Fruit fly (Drosophila melanogaster) whole organism, embryonic: ENCODE data around the gene SP1173.

Source experiments
- CG1024 ChIP-seq: fragments of 200-800 bp; sonication (Bioruptor generic); IDR thresholded peaks from 2 replicates; pipeline ENCODE4 v1.3.6; 2022; ENCODE audit warnings: missing biosample characterization, missing genetic modification characterization
- CG11085 ChIP-seq: fragments of 200-800 bp; sonication (Bioruptor generic); IDR thresholded peaks from 2 replicates; pipeline ENCODE4 v1.3.6; 2022; ENCODE audit warnings: missing biosample characterization, missing genetic modification characterization
- CG12659 ChIP-seq: fragments of 200-800 bp; sonication (Bioruptor generic); optimal IDR thresholded peaks from 3 replicates; lab custom pipeline; 2017; ENCODE audit warnings: mild to moderate bottlenecking, missing biosample characterization, missing genetic modification reagents, missing genetic modification characterization
- CG12942 ChIP-seq: fragments of 200-800 bp; sonication (Bioruptor generic); optimal IDR thresholded peaks from 3 replicates; lab custom pipeline; 2016; ENCODE audit warnings: missing biosample characterization, missing genetic modification characterization
- CG14667 ChIP-seq: fragments of 200-800 bp; sonication (Bioruptor generic); IDR thresholded peaks from 2 replicates; pipeline ENCODE4 v1.3.6; 2022; ENCODE audit warnings: missing biosample characterization, missing genetic modification characterization
- CG16863 ChIP-seq: fragments of 200-800 bp; sonication (Bioruptor generic); optimal IDR thresholded peaks from 3 replicates; lab custom pipeline; 2016; ENCODE audit warnings: missing biosample characterization, missing genetic modification characterization
- CG17568 ChIP-seq: fragments of 200-800 bp; sonication (Bioruptor generic); optimal IDR thresholded peaks from 2 replicates; lab custom pipeline; 2018; ENCODE audit warnings: missing biosample characterization, mild to moderate bottlenecking, missing genetic modification characterization, moderate library complexity
- CG1832 ChIP-seq: fragments of 200-800 bp; sonication (Bioruptor generic); optimal IDR thresholded peaks from 2 replicates; lab custom pipeline; 2017; ENCODE audit warnings: missing biosample characterization, mild to moderate bottlenecking, missing genetic modification characterization, inconsistent platforms
- CG18599 ChIP-seq: fragments of 200-800 bp; sonication (Bioruptor generic); optimal IDR thresholded peaks from 3 replicates; lab custom pipeline; 2017; ENCODE audit warnings: missing biosample characterization, missing genetic modification characterization, mild to moderate bottlenecking, moderate library complexity, missing genetic modification reagents
- CG18764 ChIP-seq: fragments of 200-800 bp; sonication (Bioruptor generic); optimal IDR thresholded peaks from 3 replicates; lab custom pipeline; 2016; ENCODE audit warnings: missing biosample characterization, missing genetic modification characterization
- CG2129 ChIP-seq: fragments of 200-800 bp; sonication (Bioruptor generic); IDR thresholded peaks from 2 replicates; pipeline ENCODE4 v1.3.6; 2022; ENCODE audit warnings: missing biosample characterization, missing genetic modification characterization; ENCODE audit not compliant: partially characterized antibody
- CG30403 ChIP-seq: fragments of 200-800 bp; sonication (Bioruptor generic); optimal IDR thresholded peaks from 3 replicates; lab custom pipeline; 2016; ENCODE audit warnings: missing biosample characterization, missing genetic modification characterization
- CG42726 ChIP-seq: fragments of 200-800 bp; sonication (Bioruptor generic); IDR thresholded peaks from 2 replicates; pipeline ENCODE4 v1.3.6; 2022; ENCODE audit warnings: missing biosample characterization, missing genetic modification characterization; ENCODE audit not compliant: partially characterized antibody
- CG4707 ChIP-seq: fragments of 200-800 bp; sonication (Bioruptor generic); optimal IDR thresholded peaks from 2 replicates; lab custom pipeline; 2018; ENCODE audit warnings: missing biosample characterization, mild to moderate bottlenecking, missing genetic modification characterization, moderate library complexity
- CG4854 ChIP-seq: fragments of 200-800 bp; sonication (Bioruptor generic); optimal IDR thresholded peaks from 2 replicates; lab custom pipeline; 2016; ENCODE audit warnings: missing biosample characterization, missing genetic modification characterization, inconsistent platforms
- CG6689 ChIP-seq: fragments of 200-800 bp; sonication (Bioruptor generic); IDR thresholded peaks from 2 replicates; pipeline ENCODE4 v1.3.6; 2022; ENCODE audit warnings: missing biosample characterization, missing genetic modification characterization
- CG7357 ChIP-seq: fragments of 200-800 bp; sonication (Bioruptor generic); IDR thresholded peaks from 3 replicates; pipeline ENCODE4 v1.3.6; 2022; ENCODE audit warnings: missing biosample characterization, missing genetic modification characterization
- CG7745 ChIP-seq: fragments of 200-800 bp; sonication (Bioruptor generic); optimal IDR thresholded peaks from 2 replicates; lab custom pipeline; 2018; ENCODE audit warnings: missing biosample characterization, mild to moderate bottlenecking, missing genetic modification characterization, moderate library complexity
- CG7963 ChIP-seq: fragments of 200-800 bp; sonication (Bioruptor generic); IDR thresholded peaks from 3 replicates; pipeline ENCODE4 v1.3.6; 2022; ENCODE audit warnings: missing biosample characterization, missing genetic modification characterization; ENCODE audit not compliant: partially characterized antibody
- CG9817 ChIP-seq: fragments of 200-800 bp; sonication (Bioruptor generic); optimal IDR thresholded peaks from 2 replicates; lab custom pipeline; 2018; ENCODE audit warnings: missing biosample characterization, mild to moderate bottlenecking, missing genetic modification characterization, moderate library complexity
- Dbx ChIP-seq: fragments of 200-800 bp; sonication (Bioruptor generic); IDR thresholded peaks from 3 replicates; pipeline ENCODE4 v1.3.6; 2022; ENCODE audit warnings: missing biosample characterization, missing genetic modification characterization
- Ets65A ChIP-seq: fragments of 200-800 bp; sonication (Bioruptor generic); peaks from one replicate; lab custom pipeline; 2016; ENCODE audit warnings: missing biosample characterization, missing genetic modification characterization
- Nf-YB ChIP-seq: fragments of 200-800 bp; sonication (Bioruptor generic); optimal IDR thresholded peaks from 3 replicates; lab custom pipeline; 2019; ENCODE audit warnings: missing biosample characterization, mild to moderate bottlenecking, missing genetic modification characterization, moderate library complexity
- NfI ChIP-seq: fragments of 200-800 bp; sonication (Bioruptor generic); optimal IDR thresholded peaks from 3 replicates; lab custom pipeline; 2018; ENCODE audit warnings: missing biosample characterization, mild to moderate bottlenecking, missing genetic modification characterization, moderate library complexity
- Oli ChIP-seq: fragments of 200-800 bp; sonication (Bioruptor generic); optimal IDR thresholded peaks from 2 replicates; lab custom pipeline; 2018; ENCODE audit warnings: missing biosample characterization, mild to moderate bottlenecking, missing genetic modification characterization, moderate library complexity
- Stat92E ChIP-seq, 3 experiments: fragments of >200 bp in 2 of 3; fragments of 200-800 bp in 1 of 3; sonication (Bioruptor generic) in 1 of 3; optimal IDR thresholded peaks; 2 replicates each; lab custom pipeline; 2017 to 2019; ENCODE audit warnings: missing biosample characterization in 3 of 3, missing genetic modification characterization in 3 of 3, mild to moderate bottlenecking in 1 of 3, moderate library complexity in 1 of 3
- Trl ChIP-seq, 3 experiments: fragments of >200 bp in 2 of 3; fragments of 200-800 bp in 1 of 3; sonication (Bioruptor generic) in 1 of 3; optimal IDR thresholded peaks; 2 replicates in 1 of 3; 3 replicates in 2 of 3; lab custom pipeline; 2016 to 2017; ENCODE audit warnings: missing biosample characterization in 1 of 3, missing genetic modification characterization in 1 of 3
- Usf ChIP-seq: fragments of 200-800 bp; sonication (Bioruptor generic); optimal IDR thresholded peaks from 2 replicates; lab custom pipeline; 2017; ENCODE audit warnings: missing genotype, missing biosample characterization, missing genetic modification characterization
- Vsx1 ChIP-seq: fragments of 200-800 bp; sonication (Bioruptor generic); optimal IDR thresholded peaks from 2 replicates; lab custom pipeline; 2017; ENCODE audit warnings: missing biosample characterization, mild to moderate bottlenecking, missing genetic modification characterization, missing genetic modification reagents
- az2 ChIP-seq: fragments of 200-800 bp; sonication (Bioruptor generic); optimal IDR thresholded peaks from 3 replicates; lab custom pipeline; 2016; ENCODE audit warnings: missing biosample characterization, missing genetic modification characterization
- caup ChIP-seq: fragments of 200-800 bp; sonication (Bioruptor generic); optimal IDR thresholded peaks from 3 replicates; lab custom pipeline; 2017; ENCODE audit warnings: missing biosample characterization, mild to moderate bottlenecking, missing genetic modification characterization, moderate library complexity; ENCODE audit not compliant: severe bottlenecking
- ci ChIP-seq: fragments of 200-800 bp; sonication (Bioruptor generic); IDR thresholded peaks from 3 replicates; pipeline ENCODE4 v1.3.6; 2022; ENCODE audit warnings: missing biosample characterization, missing genetic modification characterization
- dan ChIP-seq: fragments of 200-800 bp; sonication (Bioruptor generic); IDR thresholded peaks from 2 replicates; pipeline ENCODE4 v1.3.6; 2022; ENCODE audit warnings: missing biosample characterization, missing genetic modification characterization
- ems ChIP-seq: fragments of 200-800 bp; sonication (Bioruptor generic); optimal IDR thresholded peaks from 3 replicates; lab custom pipeline; 2016; ENCODE audit warnings: missing biosample characterization, missing genetic modification characterization
- ftz-f1 ChIP-seq: fragments of 200-800 bp; sonication (Bioruptor generic); optimal IDR thresholded peaks from 2 replicates; lab custom pipeline; 2016; ENCODE audit warnings: missing biosample characterization, missing genetic modification characterization
- gfzf ChIP-seq: fragments of 200-800 bp; sonication (Bioruptor generic); optimal IDR thresholded peaks from 2 replicates; lab custom pipeline; 2016; ENCODE audit warnings: missing biosample characterization, mild to moderate bottlenecking, missing genetic modification characterization, moderate library complexity
- kah ChIP-seq: fragments of 200-800 bp; sonication (Bioruptor generic); optimal IDR thresholded peaks from 2 replicates; lab custom pipeline; 2018; ENCODE audit warnings: missing biosample characterization, mild to moderate bottlenecking, missing genetic modification characterization
- lov ChIP-seq, 2 experiments: fragments of 200-800 bp in 1 of 2; fragments of >200 bp in 1 of 2; sonication (Bioruptor generic) in 1 of 2; IDR thresholded peaks in 1 of 2; optimal IDR thresholded peaks in 1 of 2; 2 replicates in 1 of 2; 3 replicates in 1 of 2; pipeline versions ENCODE4 v1.3.6 to Lab custom; 2017 to 2022; ENCODE audit warnings: missing biosample characterization in 1 of 2, missing genetic modification characterization in 1 of 2
- odd ChIP-seq: fragments of 200-800 bp; sonication (Bioruptor generic); optimal IDR thresholded peaks from 2 replicates; lab custom pipeline; 2017; ENCODE audit warnings: missing biosample characterization, mild to moderate bottlenecking, missing genetic modification characterization
- pho ChIP-seq: fragments of 200-800 bp; sonication (Bioruptor generic); optimal IDR thresholded peaks from 2 replicates; lab custom pipeline; 2016; ENCODE audit warnings: missing biosample characterization, missing genetic modification characterization
- sens-2 ChIP-seq: fragments of 200-800 bp; sonication (Bioruptor generic); IDR thresholded peaks from 2 replicates; pipeline ENCODE4 v1.3.6; 2022; ENCODE audit warnings: missing biosample characterization, missing genetic modification characterization
- slp2 ChIP-seq: fragments of 200-800 bp; sonication (Bioruptor generic); optimal IDR thresholded peaks from 2 replicates; lab custom pipeline; 2016; ENCODE audit warnings: missing biosample characterization, missing genetic modification characterization
- sr ChIP-seq: fragments of 200-800 bp; sonication (Bioruptor generic); IDR thresholded peaks from 3 replicates; pipeline ENCODE4 v1.3.6; 2022; ENCODE audit warnings: missing biosample characterization, missing genetic modification characterization
- stwl ChIP-seq: fragments of 200-800 bp; sonication (Bioruptor generic); optimal IDR thresholded peaks from 3 replicates; lab custom pipeline; 2018; ENCODE audit warnings: missing biosample characterization, mild to moderate bottlenecking, missing genetic modification characterization, moderate library complexity
- tgo ChIP-seq: fragments of 200-800 bp; sonication (Bioruptor generic); IDR thresholded peaks from 3 replicates; pipeline ENCODE4 v1.3.6; 2022; ENCODE audit warnings: missing biosample characterization, missing genetic modification characterization
- tll ChIP-seq, 2 experiments: fragments of 200-800 bp in 1 of 2; fragments of >200 bp in 1 of 2; sonication (Bioruptor generic) in 1 of 2; optimal IDR thresholded peaks; 2 replicates each; lab custom pipeline; 2017 to 2019; ENCODE audit warnings: missing biosample characterization in 2 of 2, missing genetic modification characterization in 2 of 2, mild to moderate bottlenecking in 1 of 2, moderate library complexity in 1 of 2
- tx ChIP-seq: fragments of 200-800 bp; sonication (Bioruptor generic); optimal IDR thresholded peaks from 2 replicates; lab custom pipeline; 2016; ENCODE audit warnings: missing biosample characterization, missing genetic modification characterization
- zfh2 ChIP-seq: fragments of 200-800 bp; sonication (Bioruptor generic); optimal IDR thresholded peaks from 2 replicates; lab custom pipeline; 2016; ENCODE audit warnings: missing biosample characterization, missing genetic modification characterization

SP1173 gene

DNA sequence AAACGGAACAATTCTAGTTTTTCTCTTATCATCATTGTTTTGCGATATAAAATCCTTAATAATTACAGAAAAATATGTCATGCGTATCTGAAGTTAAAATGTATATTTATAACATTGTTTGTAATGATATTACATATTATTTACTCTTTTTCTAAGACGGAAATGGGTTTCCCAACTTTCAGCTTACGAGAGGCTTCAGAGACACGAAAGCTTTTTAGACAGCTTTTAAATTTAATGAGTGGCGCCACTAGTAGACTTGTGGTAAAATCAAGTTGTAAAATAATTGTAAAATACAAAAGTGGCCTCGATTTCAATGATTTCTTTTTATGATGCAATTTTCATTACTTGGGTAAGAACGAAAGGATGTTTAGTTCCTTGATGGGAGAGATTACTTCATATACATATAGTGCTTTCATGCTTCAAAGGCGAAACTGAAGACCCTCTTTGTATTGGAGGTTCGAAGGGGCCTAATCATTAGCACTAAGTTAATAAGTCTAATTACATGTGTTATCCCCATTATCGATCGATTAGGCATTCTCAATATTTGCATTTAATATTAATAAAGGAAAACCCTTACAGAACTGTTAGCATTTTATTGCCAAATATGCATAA, 5.8 kb upstream of the SP1173 start (continued):
- TF ChIP-seq caup (GFP tag; lab: Kevin White, UChicago) = peak; percentile 98
- TF ChIP-seq Usf = no peak
- peak; percentile 48 for TF ChIP-seq ftz-f1 (GFP tag; lab: Kevin White, UChicago)
- peak; percentile 41 for TF ChIP-seq CG6689 (GFP tag; lab: Robert Waterston, UW)
- no peak for TF ChIP-seq Trl (optimal IDR thresholded peaks at IDR 0.05; lab: Kevin White, UChicago)
- peak; percentile 96 for TF ChIP-seq Trl (GFP tag; optimal IDR thresholded peaks at IDR 0.05; lab: Kevin White, UChicago)
- TF ChIP-seq CG1832 (GFP tag; lab: Kevin White, UChicago) = no peak
- TF ChIP-seq pho (GFP tag; lab: Kevin White, UChicago) = peak; percentile 72
- no peak for TF ChIP-seq CG7963 (GFP tag; lab: Robert Waterston, UW)
- peak; percentile 83 for TF ChIP-seq CG30403 (GFP tag; lab: Kevin White, UChicago)
- no peak for TF ChIP-seq CG7357 (GFP tag; lab: Robert Waterston, UW)
- TF ChIP-seq CG42726 = no peak
- peak; percentile 84 for TF ChIP-seq sr (GFP tag; lab: Robert Waterston, UW)
- peak; percentile 61 for TF ChIP-seq CG12942
- peak; percentile 58 for TF ChIP-seq CG16863 (GFP tag; lab: Kevin White, UChicago)
- TF ChIP-seq CG1024 (GFP tag; lab: Robert Waterston, UW) = peak; percentile 80
- TF ChIP-seq kah (GFP tag; lab: Kevin White, UChicago) = peak; percentile 54
- TF ChIP-seq tll (GFP tag; optimal IDR thresholded peaks at IDR 0.05; lab: Kevin White, UChicago) = no peak
- peak; percentile 90 for TF ChIP-seq sens-2 (GFP tag; lab: Robert Waterston, UW)
- no peak for TF ChIP-seq CG7745 (tag; lab: Kevin White, UChicago)
- TF ChIP-seq az2 (GFP tag; lab: Kevin White, UChicago) = peak; percentile 76
- TF ChIP-seq Vsx1 (GFP tag; lab: Kevin White, UChicago) = peak; percentile 93
- peak; percentile 88 for TF ChIP-seq Dbx (GFP tag; lab: Robert Waterston, UW)
- TF ChIP-seq NfI (GFP tag; lab: Kevin White, UChicago) = peak; percentile 96
- TF ChIP-seq Oli (tag; lab: Kevin White, UChicago) = peak; percentile 64
- TF ChIP-seq CG14667 (GFP tag; lab: Robert Waterston, UW) = peak; percentile 40; the same call in 1 of the 2 replicates
- peak; percentile 80 for TF ChIP-seq slp2 (GFP tag; lab: Kevin White, UChicago)
- TF ChIP-seq ci (GFP tag; lab: Robert Waterston, UW) = peak; percentile 98
- peak; percentile 92 for TF ChIP-seq CG17568 (GFP tag; lab: Kevin White, UChicago)
- TF ChIP-seq CG4707 (GFP tag; lab: Kevin White, UChicago) = peak; percentile 82
- TF ChIP-seq CG9817 (tag; lab: Kevin White, UChicago) = peak; percentile 95
- TF ChIP-seq lov (optimal IDR thresholded peaks at IDR 0.05; lab: Kevin White, UChicago) = no peak
- TF ChIP-seq lov (GFP tag; IDR thresholded peaks at IDR 0.05; lab: Robert Waterston, UW) = peak; percentile 91
- TF ChIP-seq zfh2 (GFP tag; lab: Kevin White, UChicago) = peak; percentile 78
- TF ChIP-seq odd (GFP tag; lab: Kevin White, UChicago) = peak; percentile 82
- TF ChIP-seq ems (GFP tag; lab: Kevin White, UChicago) = peak; percentile 48
- TF ChIP-seq CG11085 (GFP tag; lab: Robert Waterston, UW) = peak; percentile 85
- TF ChIP-seq dan (GFP tag; lab: Robert Waterston, UW) = no peak
- TF ChIP-seq Nf-YB (GFP tag; lab: Kevin White, UChicago) = peak; percentile 42
- peak; percentile 89 for TF ChIP-seq CG18764 (GFP tag; lab: Kevin White, UChicago)
- no peak for TF ChIP-seq CG2129 (GFP tag; lab: Robert Waterston, UW)
- peak; percentile 89 for TF ChIP-seq CG18599 (GFP tag; lab: Kevin White, UChicago)
- peak; percentile 85 for TF ChIP-seq CG4854 (GFP tag; lab: Kevin White, UChicago)
- peak; percentile 88 for TF ChIP-seq CG12659 (GFP tag; lab: Kevin White, UChicago)
- peak; percentile 97 for TF ChIP-seq Ets65A (GFP tag; lab: Kevin White, UChicago)
- no peak for TF ChIP-seq Stat92E (GFP tag; optimal IDR thresholded peaks at IDR 0.05; lab: Kevin White, UChicago)
- TF ChIP-seq gfzf = no peak
- peak; percentile 88 for TF ChIP-seq tgo
- TF ChIP-seq tx (GFP tag; lab: Kevin White, UChicago) = peak; percentile 38
- peak; percentile 61 for TF ChIP-seq stwl
